Fruit fly (Drosophila melanogaster) whole organism, wandering third instar larva: ENCODE measurements around the gene RpL7-like.
A peak's percentile ranks its signal among the peaks of the same experiment; 100 is the strongest.

Experiments
- Abd-B ChIP-seq: fragments of >200 bp; optimal IDR thresholded peaks from 2 replicates; lab custom pipeline; 2017; ENCODE audit warnings: missing biosample characterization, missing genetic modification characterization
- CG32264 ChIP-seq: fragments of 200-800 bp; sonication (Bioruptor generic); optimal IDR thresholded peaks from 2 replicates; lab custom pipeline; 2016; ENCODE audit warnings: missing biosample characterization, missing genetic modification characterization
- CG9705 ChIP-seq: fragments of 200-800 bp; sonication (Bioruptor generic); optimal IDR thresholded peaks from 2 replicates; lab custom pipeline; 2018; ENCODE audit warnings: missing biosample characterization, mild to moderate bottlenecking, missing genetic modification characterization
- CrebA ChIP-seq: fragments of 200-800 bp; sonication (Bioruptor generic); optimal IDR thresholded peaks from 2 replicates; lab custom pipeline; 2016; ENCODE audit warnings: missing biosample characterization, mild to moderate bottlenecking, missing genetic modification characterization, borderline replicate concordance
- Dfd ChIP-seq: fragments of >200 bp; optimal IDR thresholded peaks from 2 replicates; lab custom pipeline; 2017; ENCODE audit warnings: missing biosample characterization, missing genetic modification characterization
- Dif ChIP-seq: fragments of 200-275, 200-300 bp; sonication (Bioruptor generic); optimal IDR thresholded peaks from 2 replicates; lab custom pipeline; 2018; ENCODE audit warnings: missing biosample characterization, missing genetic modification characterization; ENCODE audit not compliant: partially characterized antibody
- GATAd ChIP-seq: sonication (Bioruptor generic); optimal IDR thresholded peaks from 2 replicates; lab custom pipeline; 2016; ENCODE audit warnings: missing biosample characterization, missing genetic modification characterization
- HLH106 ChIP-seq: fragments of 200-800 bp; optimal IDR thresholded peaks from 3 replicates; lab custom pipeline; 2019; ENCODE audit warnings: missing biosample characterization, mild to moderate bottlenecking, missing genetic modification characterization, moderate library complexity
- Hnf4 ChIP-seq: fragments of 200-800 bp; sonication (Bioruptor generic); optimal IDR thresholded peaks from 2 replicates; lab custom pipeline; 2016; ENCODE audit warnings: missing biosample characterization, mild to moderate bottlenecking, missing genetic modification characterization
- Hr78 ChIP-seq: fragments of >200 bp; optimal IDR thresholded peaks from 2 replicates; lab custom pipeline; 2017; ENCODE audit warnings: missing biosample characterization, missing genetic modification characterization
- Hr83 ChIP-seq: fragments of 200-300 bp; sonication (Bioruptor generic); optimal IDR thresholded peaks from 2 replicates; lab custom pipeline; 2016; ENCODE audit warnings: missing biosample characterization, mild to moderate bottlenecking, missing genetic modification characterization, moderate library complexity; ENCODE audit not compliant: poor library complexity, severe bottlenecking
- Jra ChIP-seq: sonication (Bioruptor generic); optimal IDR thresholded peaks from 2 replicates; lab custom pipeline; 2016; ENCODE audit warnings: missing biosample characterization, missing genetic modification characterization
- Mio ChIP-seq: sonication (Bioruptor generic); optimal IDR thresholded peaks from 2 replicates; lab custom pipeline; 2016; ENCODE audit warnings: missing biosample characterization, missing genetic modification characterization
- Myc ChIP-seq: fragments of >200 bp; optimal IDR thresholded peaks from 2 replicates; lab custom pipeline; 2017
- N ChIP-seq: fragments of >200 bp; optimal IDR thresholded peaks from 2 replicates; lab custom pipeline; 2018; ENCODE audit warnings: missing biosample characterization, missing external identifiers, missing genetic modification characterization
- OdsH ChIP-seq: fragments of 200-800 bp; sonication (Bioruptor generic); optimal IDR thresholded peaks from 2 replicates; lab custom pipeline; 2016; ENCODE audit warnings: missing biosample characterization, mild to moderate bottlenecking, missing genetic modification characterization
- Rel ChIP-seq, 2 experiments: fragments of 200-800 bp; sonication (Bioruptor generic) in 1 of 2; optimal IDR thresholded peaks; 2 replicates in 1 of 2; 3 replicates in 1 of 2; lab custom pipeline; 2016 to 2019; ENCODE audit warnings: mild to moderate bottlenecking in 2 of 2, missing biosample characterization in 2 of 2, missing genetic modification characterization in 2 of 2, moderate library complexity in 1 of 2
- Sp1 ChIP-seq: fragments of 200-800 bp; sonication (Bioruptor generic); optimal IDR thresholded peaks from 3 replicates; lab custom pipeline; 2019; ENCODE audit warnings: missing biosample characterization, mild to moderate bottlenecking, missing genetic modification characterization, moderate library complexity
- Vsx2 ChIP-seq: fragments of 200-300, 225-300 bp; sonication (Bioruptor generic); optimal IDR thresholded peaks from 2 replicates; lab custom pipeline; 2018; ENCODE audit warnings: missing biosample characterization, missing genetic modification characterization; ENCODE audit not compliant: partially characterized antibody
- br ChIP-seq: fragments of 200-800 bp; sonication (Bioruptor generic); optimal IDR thresholded peaks from 2 replicates; lab custom pipeline; 2016; ENCODE audit warnings: missing biosample characterization, missing genetic modification characterization
- brk ChIP-seq: fragments of 200-800 bp; sonication (Bioruptor generic); optimal IDR thresholded peaks from 2 replicates; lab custom pipeline; 2016; ENCODE audit warnings: missing biosample characterization, mild to moderate bottlenecking, missing genetic modification characterization
- dl ChIP-seq, 2 experiments: fragments of 175-275, 200-275 bp in 1 of 2; fragments of 200-275 bp in 1 of 2; sonication (Bioruptor generic); optimal IDR thresholded peaks; lab custom pipeline; 2018; ENCODE audit warnings: mild to moderate bottlenecking in 2 of 2, missing biosample characterization in 2 of 2, missing genetic modification characterization in 2 of 2, moderate library complexity in 2 of 2; ENCODE audit not compliant: partially characterized antibody in 2 of 2, insufficient read depth in 1 of 2
- dmrt93B ChIP-seq: fragments of 200-800 bp; sonication (Bioruptor generic); optimal IDR thresholded peaks from 2 replicates; lab custom pipeline; 2018; ENCODE audit warnings: missing biosample characterization, mild to moderate bottlenecking, missing genetic modification characterization
- dsf ChIP-seq: sonication (Bioruptor generic); optimal IDR thresholded peaks from 2 replicates; lab custom pipeline; 2016; ENCODE audit warnings: missing biosample characterization, missing genetic modification characterization, borderline replicate concordance
- ey ChIP-seq: fragments of 200-800 bp; sonication (Bioruptor generic); optimal IDR thresholded peaks from 2 replicates; lab custom pipeline; 2016; ENCODE audit warnings: missing biosample characterization, missing genetic modification characterization
- foxo ChIP-seq, 2 experiments: fragments of 200-800 bp; sonication (Bioruptor generic); optimal IDR thresholded peaks; 2 replicates in 1 of 2; 3 replicates in 1 of 2; lab custom pipeline; 2016 to 2017; ENCODE audit warnings: missing biosample characterization in 2 of 2, missing genetic modification characterization in 2 of 2
- fru ChIP-seq: fragments of 200-800 bp; sonication (Bioruptor generic); optimal IDR thresholded peaks from 3 replicates; lab custom pipeline; 2016; ENCODE audit warnings: missing biosample characterization, mild to moderate bottlenecking, missing genetic modification characterization
- h ChIP-seq: fragments of 200-800 bp; sonication (Bioruptor generic); optimal IDR thresholded peaks from 3 replicates; lab custom pipeline; 2016; ENCODE audit warnings: missing biosample characterization, mild to moderate bottlenecking, missing genetic modification characterization
- jim ChIP-seq: fragments of 175-275, 200-325 bp; sonication (Bioruptor generic); optimal IDR thresholded peaks from 2 replicates; lab custom pipeline; 2016; ENCODE audit warnings: missing biosample characterization, mild to moderate bottlenecking, missing genetic modification characterization
- lola ChIP-seq: fragments of >200 bp; optimal IDR thresholded peaks from 2 replicates; lab custom pipeline; 2017; ENCODE audit warnings: missing biosample characterization, missing genetic modification characterization
- pan ChIP-seq: fragments of >200 bp; optimal IDR thresholded peaks from 2 replicates; lab custom pipeline; 2017
- psq ChIP-seq: fragments of 200-800 bp; sonication (Bioruptor generic); optimal IDR thresholded peaks from 3 replicates; lab custom pipeline; 2017; ENCODE audit warnings: missing biosample characterization, mild to moderate bottlenecking, missing genetic modification characterization, moderate library complexity
- rgr ChIP-seq: fragments of 200-800 bp; sonication (Bioruptor generic); optimal IDR thresholded peaks from 3 replicates; lab custom pipeline; 2016; ENCODE audit warnings: missing biosample characterization, mild to moderate bottlenecking, missing genetic modification characterization
- sage ChIP-seq: fragments of 200-800 bp; sonication (Bioruptor generic); optimal IDR thresholded peaks from 2 replicates; lab custom pipeline; 2016; ENCODE audit warnings: missing biosample characterization, mild to moderate bottlenecking, missing genetic modification characterization
- sv ChIP-seq: fragments of 200-800 bp; sonication (Bioruptor generic); optimal IDR thresholded peaks from 3 replicates; lab custom pipeline; 2016; ENCODE audit warnings: missing biosample characterization, missing genetic modification characterization
- tai ChIP-seq: sonication (Bioruptor generic); optimal IDR thresholded peaks from 2 replicates; lab custom pipeline; 2016; ENCODE audit warnings: missing biosample characterization, missing genetic modification characterization
- usp ChIP-seq: fragments of >200 bp; optimal IDR thresholded peaks from 2 replicates; lab custom pipeline; 2017; ENCODE audit warnings: missing biosample characterization, missing genetic modification characterization
- woc ChIP-seq: sonication (Bioruptor generic); optimal IDR thresholded peaks from 2 replicates; lab custom pipeline; 2016; ENCODE audit warnings: missing biosample characterization, mild to moderate bottlenecking, missing genetic modification characterization

RpL7-like gene

DNA sequence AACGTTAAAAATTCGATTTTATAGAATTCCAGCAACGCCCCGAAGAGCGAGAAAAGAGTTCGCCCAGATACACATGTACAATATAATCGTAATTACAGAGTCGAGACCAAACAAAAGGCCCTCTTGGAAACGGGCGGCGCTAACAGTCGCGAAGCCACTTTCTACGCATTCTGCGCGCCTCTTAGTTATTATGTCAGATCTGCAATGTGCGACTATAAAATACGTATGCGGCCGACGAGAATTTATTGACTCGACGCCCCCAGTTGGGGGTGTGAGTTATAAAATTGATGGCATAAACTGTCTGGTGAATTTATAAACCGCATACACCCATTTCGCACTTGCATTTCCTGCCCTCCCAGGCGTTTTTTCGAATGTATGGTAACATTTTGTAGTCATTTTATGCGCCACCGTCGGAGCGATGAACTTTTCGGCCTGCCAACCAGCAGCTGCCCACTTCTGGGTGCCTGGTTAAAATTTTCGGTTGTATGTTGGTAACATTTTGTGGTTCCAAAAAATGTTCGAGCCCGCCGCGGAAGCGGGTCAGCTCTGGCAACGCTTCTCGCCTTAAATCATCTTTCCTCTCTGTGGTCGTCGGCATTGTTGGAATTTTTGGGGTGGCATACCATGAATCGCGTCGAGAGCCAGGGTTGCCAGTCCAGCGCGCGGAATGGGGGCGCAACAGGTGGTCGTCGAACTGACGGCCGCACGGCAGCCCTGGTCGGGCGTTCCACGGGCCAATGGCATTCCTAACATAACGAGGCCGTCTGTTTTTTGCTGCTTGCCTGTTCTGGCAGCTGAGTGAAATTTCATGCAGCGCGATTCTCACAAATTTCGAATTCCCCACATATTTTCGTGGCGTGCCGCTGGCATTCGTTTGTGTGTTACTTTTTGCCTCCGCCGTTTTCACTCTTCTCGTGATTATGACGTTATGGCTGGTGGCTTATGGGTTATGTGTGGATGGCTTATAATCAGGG is 44.2 kb upstream of the RpL7-like start:
- TF ChIP-seq Hnf4 (GFP tag; lab: Kevin White, UChicago) (peak; percentile 73), rgr (GFP tag; lab: Kevin White, UChicago) (peak; percentile 66), dmrt93B (peak; percentile 51), usp (no peak), ey (GFP tag; lab: Kevin White, UChicago) (peak; percentile 76), tai (GFP tag; lab: Kevin White, UChicago) (no peak), CG9705 (GFP tag; lab: Kevin White, UChicago) (peak; percentile 57), Mio (GFP tag; lab: Kevin White, UChicago) (no peak), Rel (GFP tag; optimal IDR thresholded peaks at IDR 0.05; lab: Kevin White, UChicago) (no peak), Rel (tag; optimal IDR thresholded peaks at IDR 0.05; lab: Kevin White, UChicago) (peak; percentile 94), Dfd (GFP tag; lab: Kevin White, UChicago) (no peak), fru (peak; percentile 91), dsf (GFP tag; lab: Kevin White, UChicago) (no peak), Vsx2 (GFP tag; lab: Kevin White, UChicago) (no peak), Dif (GFP tag; lab: Kevin White, UChicago) (no peak), h (peak; percentile 96), lola (GFP tag; lab: Kevin White, UChicago) (no peak), foxo (GFP tag; optimal IDR thresholded peaks at IDR 0.05; lab: Kevin White, UChicago) (peak; percentile 66 to 88), Sp1 (GFP tag; lab: Kevin White, UChicago) (peak; percentile 68), CG32264 (GFP tag; lab: Kevin White, UChicago) (peak; percentile 60), CrebA (GFP tag; lab: Kevin White, UChicago) (no peak), Hr78 (GFP tag; lab: Kevin White, UChicago) (no peak), woc (GFP tag; lab: Kevin White, UChicago) (peak; percentile 91), psq (GFP tag; lab: Kevin White, UChicago) (peak; percentile 65), br (peak; percentile 87), brk (GFP tag; lab: Kevin White, UChicago) (no peak), OdsH (GFP tag; lab: Kevin White, UChicago) (peak; percentile 74), Myc (lab: Kevin White, UChicago) (no peak), dl (GFP tag; optimal IDR thresholded peaks at IDR 0.05; lab: Kevin White, UChicago; ENCODE audit: insufficient read depth in 1 of 2, partially characterized antibody in 2 of 2) (peak; percentile 69 to 78), jim (GFP tag; lab: Kevin White, UChicago) (no peak), HLH106 (tag; lab: Kevin White, UChicago) (peak; percentile 82), sage (GFP tag; lab: Kevin White, UChicago) (no peak), GATAd (GFP tag; lab: Kevin White, UChicago) (no peak), Abd-B (GFP tag; lab: Kevin White, UChicago) (no peak), N (GFP tag; lab: Kevin White, UChicago) (no peak), pan (no peak), Hr83 (GFP tag; lab: Kevin White, UChicago) (peak; percentile 98), sv (GFP tag; lab: Kevin White, UChicago) (peak; percentile 59), Jra (GFP tag; lab: Kevin White, UChicago) (peak; percentile 61)

DNA sequence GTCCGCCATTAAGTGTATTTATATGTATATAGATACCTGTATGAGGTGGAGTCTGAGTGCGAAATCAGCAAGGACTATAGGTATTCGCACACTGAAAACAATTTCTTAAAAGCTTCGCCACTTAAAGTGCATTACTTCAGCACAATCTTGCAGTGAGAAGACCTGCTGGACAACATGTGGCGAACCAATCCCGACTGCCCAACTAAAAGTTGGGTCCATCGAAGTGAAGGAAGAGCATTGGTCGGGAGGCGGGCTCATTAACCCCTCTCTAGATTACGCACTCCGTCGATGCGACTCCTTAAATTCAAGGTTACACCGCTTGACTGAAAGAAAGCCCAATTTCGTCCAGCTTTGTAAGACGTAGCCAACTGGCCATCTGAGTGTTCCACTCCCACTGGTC is 42.9 kb upstream of the RpL7-like start:
- TF ChIP-seq GATAd (GFP tag; lab: Kevin White, UChicago) (no peak), fru (peak; percentile 46), woc (GFP tag; lab: Kevin White, UChicago) (no peak), HLH106 (tag; lab: Kevin White, UChicago) (peak; percentile 28), Hnf4 (GFP tag; lab: Kevin White, UChicago) (peak; percentile 26), lola (GFP tag; lab: Kevin White, UChicago) (no peak), rgr (GFP tag; lab: Kevin White, UChicago) (peak; percentile 40), ey (GFP tag; lab: Kevin White, UChicago) (peak; percentile 48), tai (GFP tag; lab: Kevin White, UChicago) (no peak), h (peak; percentile 43), sage (GFP tag; lab: Kevin White, UChicago) (peak; percentile 5), CG9705 (GFP tag; lab: Kevin White, UChicago) (peak; percentile 32), Hr83 (GFP tag; lab: Kevin White, UChicago) (peak; percentile 55), Mio (GFP tag; lab: Kevin White, UChicago) (no peak)
